Worm (Caenorhabditis elegans) whole organism, young adult: ENCODE results near the gene flp-18.

Experiments
- F52B5.7 ChIP-seq: sonication (generic microtip); optimal IDR thresholded peaks from 2 replicates; lab custom pipeline; 2016; ENCODE audit warnings: mild to moderate bottlenecking, missing genetic modification characterization, missing compliant biosample characterization
- Y95B8A.8 ChIP-seq: fragments of 200-800 bp; sonication (Bioruptor generic); IDR thresholded peaks from 2 replicates; pipeline ENCODE4 v1.3.6; 2022; ENCODE audit warnings: missing genetic modification reagents, missing genetic modification characterization, missing compliant biosample characterization
- dpl-1 ChIP-seq: fragments of 150-350 bp; optimal IDR thresholded peaks from 2 replicates; lab custom pipeline; 2014; ENCODE audit warnings: missing biosample characterization, missing genetic modification reagents, missing genetic modification characterization
- egl-18 ChIP-seq: fragments of 200-800 bp; sonication (Bioruptor generic); IDR thresholded peaks from 2 replicates; pipeline ENCODE4 v1.3.6; 2022; ENCODE audit warnings: missing genetic modification reagents, missing genetic modification characterization, missing compliant biosample characterization
- egl-44 ChIP-seq: fragments of 200-800 bp; sonication (Bioruptor generic); IDR thresholded peaks from 2 replicates; pipeline ENCODE4 v1.3.6; 2022; ENCODE audit warnings: missing genetic modification reagents, missing genetic modification characterization, missing compliant biosample characterization
- ets-4 ChIP-seq: fragments of 200-800 bp; sonication (Bioruptor generic); optimal IDR thresholded peaks from 2 replicates; lab custom pipeline; 2018; ENCODE audit warnings: mild to moderate bottlenecking, missing genetic modification characterization, missing compliant biosample characterization
- fkh-3 ChIP-seq: sonication (generic microtip); optimal IDR thresholded peaks from 2 replicates; lab custom pipeline; 2016; ENCODE audit warnings: mild to moderate bottlenecking, missing genetic modification characterization, missing compliant biosample characterization
- hsf-1 ChIP-seq: fragments of 200-800 bp; sonication (Bioruptor generic); IDR thresholded peaks from 2 replicates; pipeline ENCODE4 v1.3.6; 2022; ENCODE audit warnings: missing genetic modification reagents, missing genetic modification characterization, missing compliant biosample characterization
- tbp1 ChIP-seq: fragments of 200-800 bp; sonication (Bioruptor generic); optimal IDR thresholded peaks from 2 replicates; lab custom pipeline; 2018; ENCODE audit warnings: mild to moderate bottlenecking, missing genetic modification characterization, missing compliant biosample characterization
- unc-62 ChIP-seq: fragments of 150-350 bp; optimal IDR thresholded peaks from 2 replicates; lab custom pipeline; 2014; ENCODE audit warnings: missing biosample characterization, missing genetic modification reagents, missing genetic modification characterization
- ztf-25 ChIP-seq: fragments of 200-800 bp; sonication (Bioruptor generic); IDR thresholded peaks from 2 replicates; pipeline ENCODE4 v1.3.6; 2022; ENCODE audit warnings: missing genetic modification reagents, missing genetic modification characterization, missing compliant biosample characterization

- TF ChIP-seq dpl-1 (GFP tag; lab: Kevin White, UChicago) (no peak), hsf-1 (GFP tag; lab: Robert Waterston, UW) (no peak), ztf-25 (GFP tag; lab: Robert Waterston, UW) (no peak), egl-44 (GFP tag; lab: Robert Waterston, UW) (no peak), egl-18 (no peak), fkh-3 (tag; lab: Kevin White, UChicago) (no peak), F52B5.7 (no peak), Y95B8A.8 (GFP tag; lab: Robert Waterston, UW) (no peak), tbp1 (no peak), ets-4 (GFP tag; lab: Kevin White, UChicago) (no peak), unc-62 (GFP tag; lab: Kevin White, UChicago) (no peak)
Measured at ce11 chrX:3059299-3059698, 40.9 kb upstream of the flp-18 start, which contains the start of gene rsef-1.
